Fruit fly (Drosophila melanogaster): Measurements from ENCODE around the gene CG4598.

dm6 chr2L:9956993-9957652 lies 38.7 kb downstream of the CG4598 start, which contains the start of the genes CG4658 and CG5846:
- TF ChIP-seq Dll (optimal IDR thresholded peaks at IDR 0.05): no peak
- TF ChIP-seq psq (optimal IDR thresholded peaks at IDR 0.05): no peak
- TF ChIP-seq pan (optimal IDR thresholded peaks at IDR 0.05): peak; percentile 96
- no peak for TF ChIP-seq usp (GFP tag; optimal IDR thresholded peaks at IDR 0.05)
- no peak for TF ChIP-seq EcR (GFP tag; optimal IDR thresholded peaks at IDR 0.05)
- TF ChIP-seq CG8478 (optimal IDR thresholded peaks at IDR 0.05): no peak
